Worm (Caenorhabditis elegans): ENCODE results near the gene srbc-11.

srbc-11 gene

ce11 chrV:7495189-7495588, at the start of gene srbc-11:
Gene srbc-11 (minus strand): TSS chrV:7495289.
- no peak for TF ChIP-seq Y53G8AR.9 (GFP tag; conservative IDR thresholded peaks at IDR 0.05)
- TF ChIP-seq bed-2 (GFP tag; IDR thresholded peaks at IDR 0.05): no peak
- TF ChIP-seq unc-62 (GFP tag; optimal IDR thresholded peaks at IDR 0.05): no peak
- TF ChIP-seq nhr-80 (tag; optimal IDR thresholded peaks at IDR 0.05): no peak
- no peak for TF ChIP-seq T26A5.8 (tag; optimal IDR thresholded peaks at IDR 0.05)
- TF ChIP-seq snpc-4 (GFP tag; optimal IDR thresholded peaks at IDR 0.05): no peak
- TF ChIP-seq snpc-4 (tag; optimal IDR thresholded peaks at IDR 0.05): no peak
- no peak for TF ChIP-seq F37B4.10 (GFP tag; IDR thresholded peaks at IDR 0.05)
- TF ChIP-seq xnd-1 (tag; optimal IDR thresholded peaks at IDR 0.05): no peak
- TF ChIP-seq unc-130 (GFP tag; optimal IDR thresholded peaks at IDR 0.05): no peak
- no peak for TF ChIP-seq K12H6.12 (tag; optimal IDR thresholded peaks at IDR 0.05)
- no peak for TF ChIP-seq bed-1 (GFP tag; IDR thresholded peaks at IDR 0.05)
- TF ChIP-seq ceh-58 (GFP tag; IDR thresholded peaks at IDR 0.05): no peak
- no peak for TF ChIP-seq hlh-12 (tag; optimal IDR thresholded peaks at IDR 0.05)
- TF ChIP-seq ets-4 (GFP tag; optimal IDR thresholded peaks at IDR 0.05): no peak
- TF ChIP-seq mxl-1 (tag; optimal IDR thresholded peaks at IDR 0.05): no peak
- TF ChIP-seq D2030.7 (GFP tag; IDR thresholded peaks at IDR 0.05): no peak

- TF ChIP-seq pbrm-1 (GFP tag; IDR thresholded peaks at IDR 0.05): no peak
- TF ChIP-seq D2030.7 (GFP tag; IDR thresholded peaks at IDR 0.05): no peak
- no peak for TF ChIP-seq C17E4.6 (GFP tag; IDR thresholded peaks at IDR 0.05)
- TF ChIP-seq tbp1 (GFP tag; optimal IDR thresholded peaks at IDR 0.05): no peak
- no peak for TF ChIP-seq hsf-1 (GFP tag; IDR thresholded peaks at IDR 0.05)
- TF ChIP-seq hlh-12 (tag; optimal IDR thresholded peaks at IDR 0.05): no peak
- TF ChIP-seq zfh-2 (GFP tag; conservative IDR thresholded peaks at IDR 0.05): no peak
- TF ChIP-seq nhr-179 (tag; optimal IDR thresholded peaks at IDR 0.05): no peak
- no peak for TF ChIP-seq Y95B8A.8 (GFP tag; IDR thresholded peaks at IDR 0.05)
- no peak for TF ChIP-seq tlf-1 (GFP tag; optimal IDR thresholded peaks at IDR 0.05)
- TF ChIP-seq cebp-2 (GFP tag; IDR thresholded peaks at IDR 0.05): no peak
- TF ChIP-seq mxl-1 (tag; optimal IDR thresholded peaks at IDR 0.05): no peak
- TF ChIP-seq ztf-18 (tag; optimal IDR thresholded peaks at IDR 0.05): no peak
- TF ChIP-seq ekl-4 (GFP tag; IDR thresholded peaks at IDR 0.05): no peak
Observed at ce11 chrV:7543728-7544127, 48.6 kb upstream of the srbc-11 start.

- TF ChIP-seq aptf-2 (GFP tag; conservative IDR thresholded peaks at IDR 0.05): no peak
- TF ChIP-seq tbp1 (GFP tag; optimal IDR thresholded peaks at IDR 0.05): no peak
- TF ChIP-seq egl-44 (GFP tag; IDR thresholded peaks at IDR 0.05): no peak
- no peak for TF ChIP-seq nhr-179 (tag; optimal IDR thresholded peaks at IDR 0.05)
- no peak for TF ChIP-seq lir-1 (GFP tag; conservative IDR thresholded peaks at IDR 0.05)
Observed at ce11 chrV:7539015-7539414, 43.9 kb upstream of the srbc-11 start, which contains the start of gene srh-268. Gene srh-268 (plus strand): TSS chrV:7539315.

- TF ChIP-seq K12H6.12 (tag; optimal IDR thresholded peaks at IDR 0.05) (no peak), nhr-27 (tag; optimal IDR thresholded peaks at IDR 0.05) (no peak), lin-35 (GFP tag; optimal IDR thresholded peaks at IDR 0.05) (no peak), F49E8.2 (tag; optimal IDR thresholded peaks at IDR 0.05; ENCODE audit: insufficient read depth) (no peak), T07F8.4 (tag; optimal IDR thresholded peaks at IDR 0.05) (no peak), ztf-6 (GFP tag; IDR thresholded peaks at IDR 0.05) (no peak), ceh-58 (GFP tag; IDR thresholded peaks at IDR 0.05) (no peak), unc-62 (GFP tag; optimal IDR thresholded peaks at IDR 0.05) (no peak), mel-28 (tag; optimal IDR thresholded peaks at IDR 0.05; ENCODE audit: borderline replicate concordance) (no peak)
Observed at ce11 chrV:7538018-7538417, 42.9 kb upstream of the srbc-11 start, which contains the start of gene C54F6.12. Gene C54F6.12 (minus strand): TSS chrV:7538118.

Data from whole organism, young adult.